Worm (Caenorhabditis elegans) whole organism, L1 larva: Measurements from ENCODE around the gene C15B12.3.

ENCODE experiments used
- ama-1 ChIP-seq: fragments of 150-350 bp; optimal IDR thresholded peaks from 2 replicates; lab custom pipeline; 2014
- ceh-88 ChIP-seq: fragments of 200-800 bp; sonication (Bioruptor generic); IDR thresholded peaks from 2 replicates; pipeline ENCODE4 v1.3.6; 2022; ENCODE audit warnings: missing genetic modification characterization, missing compliant biosample characterization
- dpl-1 ChIP-seq, 3 experiments: fragments of 150-350 bp in 2 of 3; sonication (generic microtip) in 1 of 3; optimal IDR thresholded peaks; 2 replicates each; lab custom pipeline; 2014 to 2017; ENCODE audit warnings: missing biosample characterization in 3 of 3, missing genetic modification characterization in 3 of 3, missing genetic modification reagents in 3 of 3
- dsc-1 ChIP-seq: sonication (generic microtip); optimal IDR thresholded peaks from 2 replicates; lab custom pipeline; 2016; ENCODE audit warnings: mild to moderate bottlenecking, missing genetic modification characterization, missing compliant biosample characterization
- jun-1 ChIP-seq: fragments of 150-350 bp; optimal IDR thresholded peaks from 2 replicates; lab custom pipeline; 2014; ENCODE audit warnings: missing biosample characterization, missing genetic modification reagents, missing genetic modification characterization
- nhr-12 ChIP-seq: sonication (generic microtip); optimal IDR thresholded peaks from 2 replicates; lab custom pipeline; 2017; ENCODE audit warnings: missing biosample characterization, missing genetic modification characterization
- nhr-77 ChIP-seq: fragments of 150-350 bp; optimal IDR thresholded peaks from 2 replicates; lab custom pipeline; 2014; ENCODE audit warnings: missing biosample characterization, missing genetic modification characterization
- snpc-4 ChIP-seq: fragments of 150-350 bp; optimal IDR thresholded peaks from 2 replicates; lab custom pipeline; 2014; ENCODE audit warnings: missing biosample characterization, missing genetic modification characterization
- sox-4 ChIP-seq: sonication (generic microtip); optimal IDR thresholded peaks from 2 replicates; lab custom pipeline; 2016; ENCODE audit warnings: missing genetic modification characterization, missing compliant biosample characterization
- unc-62 ChIP-seq: fragments of 150-350 bp; optimal IDR thresholded peaks from 2 replicates; lab custom pipeline; 2014; ENCODE audit warnings: missing biosample characterization, missing genetic modification reagents, missing genetic modification characterization
- vab-15 ChIP-seq: sonication (generic microtip); optimal IDR thresholded peaks from 2 replicates; lab custom pipeline; 2017; ENCODE audit warnings: missing genotype, mild to moderate bottlenecking, missing genetic modification characterization, missing compliant biosample characterization

DNA sequence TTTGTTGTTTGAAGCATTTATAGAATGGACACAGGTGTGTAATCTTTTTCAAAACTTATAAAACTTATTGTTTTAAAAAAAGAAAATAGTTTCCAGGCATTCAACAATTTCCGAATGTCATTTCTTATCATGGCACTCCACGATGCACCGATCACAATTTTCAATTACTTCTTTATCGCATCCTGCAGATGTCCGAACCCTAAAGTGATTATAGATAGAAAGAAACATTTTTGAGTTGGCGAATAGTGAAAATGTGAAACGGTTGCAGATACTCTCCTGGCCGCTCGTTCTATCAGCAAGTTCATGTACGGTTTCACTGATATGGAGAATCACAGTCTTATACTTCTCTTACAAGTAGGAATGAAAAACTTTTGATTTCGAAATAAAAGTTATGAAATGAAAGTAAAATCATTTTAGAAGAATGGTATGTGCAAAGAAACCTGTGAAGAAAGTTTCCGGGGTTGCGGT, 4.3 kb downstream of the C15B12.3 start, which contains the start of gene C15B12.2:
- TF ChIP-seq nhr-12 (tag; lab: Kevin White, UChicago) (no peak), dsc-1 (no peak), jun-1 (tag; lab: Kevin White, UChicago) (no peak), dpl-1 (GFP tag; optimal IDR thresholded peaks at IDR 0.05; lab: Kevin White, UChicago) (no peak), ceh-88 (GFP tag; lab: Robert Waterston, UW) (no peak), ama-1 (lab: Kevin White, UChicago) (no peak), sox-4 (tag; lab: Kevin White, UChicago) (no peak), nhr-77 (tag; lab: Kevin White, UChicago) (no peak), snpc-4 (tag; lab: Kevin White, UChicago) (no peak), vab-15 (tag; lab: Kevin White, UChicago) (no peak), unc-62 (GFP tag; lab: Kevin White, UChicago) (no peak)
